Fruit fly (Drosophila melanogaster): ENCODE results near the gene cm.

cm gene

dm6 chrX:7011063-7011743, at the start of gene cm, which contains the start of the genes sloth1 and sloth2 (continued):
- TF ChIP-seq pfk (GFP tag; optimal IDR thresholded peaks at IDR 0.05): peak; percentile 85
- TF ChIP-seq Opbp (GFP tag; IDR thresholded peaks at IDR 0.05; ENCODE audit: partially characterized antibody): peak; percentile 73; the same call in 2 of the 3 replicates
- peak; percentile 46; the same call in 1 of the 2 replicates for TF ChIP-seq ham (GFP tag; IDR thresholded peaks at IDR 0.05)
- TF ChIP-seq ab (GFP tag; optimal IDR thresholded peaks at IDR 0.05): peak; percentile 76
- peak; percentile 66 for TF ChIP-seq CG3065 (GFP tag; optimal IDR thresholded peaks at IDR 0.05)
- peak; percentile 71 for TF ChIP-seq slp2 (GFP tag; optimal IDR thresholded peaks at IDR 0.05)
- TF ChIP-seq CG6175 (GFP tag; IDR thresholded peaks at IDR 0.05): no peak; the same call in 2 of the 3 replicates
- peak; percentile 74 for TF ChIP-seq CG12219 (GFP tag; optimal IDR thresholded peaks at IDR 0.05)
- peak; percentile 72 for TF ChIP-seq Nf-YA (GFP tag; IDR thresholded peaks at IDR 0.05)
- peak; percentile 45 for TF ChIP-seq CG6683 (GFP tag; optimal IDR thresholded peaks at IDR 0.05)
- peak; percentile 20 for TF ChIP-seq abd-A (tag; optimal IDR thresholded peaks at IDR 0.05)
- peak; percentile 98 for TF ChIP-seq sens (GFP tag)
- peak; percentile 78 for TF ChIP-seq Atf3 (GFP tag; optimal IDR thresholded peaks at IDR 0.05)
- TF ChIP-seq CG31224 (GFP tag; IDR thresholded peaks at IDR 0.05): peak; percentile 72
- TF ChIP-seq knrl (GFP tag; IDR thresholded peaks at IDR 0.05; ENCODE audit: partially characterized antibody): peak; percentile 89
- peak; percentile 67 for TF ChIP-seq sens-2 (GFP tag; IDR thresholded peaks at IDR 0.05)
- no peak for TF ChIP-seq cad (GFP tag; optimal IDR thresholded peaks at IDR 0.05)
- TF ChIP-seq CG16813 (GFP tag; IDR thresholded peaks at IDR 0.05; ENCODE audit: partially characterized antibody): peak; percentile 88
- peak; percentile 77 for TF ChIP-seq CG10267 (tag; optimal IDR thresholded peaks at IDR 0.05)
- peak; percentile 53 for TF ChIP-seq CG1529 (GFP tag; optimal IDR thresholded peaks at IDR 0.05)
- TF ChIP-seq CG12942 (GFP tag; optimal IDR thresholded peaks at IDR 0.05): peak; percentile 88
- TF ChIP-seq CG12071 (GFP tag; optimal IDR thresholded peaks at IDR 0.05): peak; percentile 55
- TF ChIP-seq bcd (GFP tag; optimal IDR thresholded peaks at IDR 0.05): peak; percentile 76
- peak; percentile 87 for TF ChIP-seq esg (GFP tag; conservative IDR thresholded peaks at IDR 0.05)
- TF ChIP-seq CG13287 (GFP tag; IDR thresholded peaks at IDR 0.05; ENCODE audit: partially characterized antibody): peak; percentile 94
- TF ChIP-seq CG11504 (tag; optimal IDR thresholded peaks at IDR 0.05): peak; percentile 80
- peak; percentile 46 for TF ChIP-seq MTF-1 (GFP tag; optimal IDR thresholded peaks at IDR 0.05; ENCODE audit: borderline replicate concordance)
- peak; percentile 47 for TF ChIP-seq CG5180 (GFP tag; optimal IDR thresholded peaks at IDR 0.05)
- peak; percentile 86 for TF ChIP-seq CG7928 (GFP tag; optimal IDR thresholded peaks at IDR 0.05)
- peak; percentile 89 for TF ChIP-seq BEAF-32 (GFP tag; optimal IDR thresholded peaks at IDR 0.05)
- TF ChIP-seq caup (GFP tag; optimal IDR thresholded peaks at IDR 0.05; ENCODE audit: severe bottlenecking): peak; percentile 75
- TF ChIP-seq tio (GFP tag; optimal IDR thresholded peaks at IDR 0.05): peak; percentile 81
- TF ChIP-seq CG15073 (GFP tag; optimal IDR thresholded peaks at IDR 0.05): no peak
- TF ChIP-seq gsb (GFP tag; IDR thresholded peaks at IDR 0.05): peak; percentile 67
- TF ChIP-seq dan (GFP tag; IDR thresholded peaks at IDR 0.05): peak; percentile 53; the same call in 1 of the 2 replicates
- peak; percentile 88 for TF ChIP-seq CG32532 (GFP tag; IDR thresholded peaks at IDR 0.05)
- peak; percentile 78 for TF ChIP-seq CG1233 (GFP tag; optimal IDR thresholded peaks at IDR 0.05)
- peak; percentile 77 for TF ChIP-seq vnd (GFP tag; IDR thresholded peaks at IDR 0.05; ENCODE audit: partially characterized antibody)
- TF ChIP-seq HmgD (GFP tag; optimal IDR thresholded peaks at IDR 0.05): peak; percentile 62
- peak; percentile 95 for TF ChIP-seq slbo (GFP tag; IDR thresholded peaks at IDR 0.05)
- peak; percentile 83 for TF ChIP-seq CG6689 (GFP tag; IDR thresholded peaks at IDR 0.05)
- TF ChIP-seq CG18599 (GFP tag; optimal IDR thresholded peaks at IDR 0.05): peak; percentile 82
- peak; percentile 70 for TF ChIP-seq en (GFP tag; optimal IDR thresholded peaks at IDR 0.05)
- peak; percentile 58 for TF ChIP-seq disco-r (GFP tag; optimal IDR thresholded peaks at IDR 0.05)
- peak; percentile 65 for TF ChIP-seq da (GFP tag; optimal IDR thresholded peaks at IDR 0.05)
- peak; percentile 86 for TF ChIP-seq Ada2b (GFP tag; IDR thresholded peaks at IDR 0.05)
- TF ChIP-seq CG30403 (GFP tag; optimal IDR thresholded peaks at IDR 0.05): peak; percentile 95
- TF ChIP-seq bigmax (GFP tag; optimal IDR thresholded peaks at IDR 0.05): no peak
- TF ChIP-seq CG17361 (GFP tag; IDR thresholded peaks at IDR 0.05): peak; percentile 73
